Worm (Caenorhabditis elegans): Measurements from ENCODE around the gene K02E11.7.

ce11 chrV:14246761-14247160 lies 7.4 kb downstream of the K02E11.7 start, which contains the start of gene K02E11.3:
- TF ChIP-seq him-1 (tag; optimal IDR thresholded peaks at IDR 0.05): no peak
- no peak for TF ChIP-seq W03F9.2 (tag; optimal IDR thresholded peaks at IDR 0.05)
- TF ChIP-seq dao-5 (tag; optimal IDR thresholded peaks at IDR 0.05): no peak
